Fruit fly (Drosophila melanogaster) whole organism, embryonic: ENCODE results near the gene Noa36.
A peak's percentile ranks its signal among the peaks of the same experiment; 100 is the strongest.

Experiments used
- CG10209 ChIP-seq: fragments of 200-800 bp; sonication (Bioruptor generic); optimal IDR thresholded peaks from 3 replicates; lab custom pipeline; 2017; ENCODE audit warnings: missing biosample characterization, mild to moderate bottlenecking, missing genetic modification characterization, missing genetic modification reagents
- CG10654 ChIP-seq: fragments of 200-800 bp; sonication (Bioruptor generic); optimal IDR thresholded peaks from 2 replicates; lab custom pipeline; 2016; ENCODE audit warnings: missing biosample characterization, missing genetic modification characterization
- CG10959 ChIP-seq: fragments of 200-800 bp; sonication (Bioruptor generic); IDR thresholded peaks from 2 replicates; pipeline ENCODE4 v1.3.6; 2022; ENCODE audit warnings: missing biosample characterization, missing genetic modification characterization
- CG11093 ChIP-seq: fragments of 200-800 bp; sonication (Bioruptor generic); IDR thresholded peaks from 3 replicates; pipeline ENCODE4 v1.3.6; 2022; ENCODE audit warnings: missing biosample characterization, missing genetic modification characterization
- CG12236 ChIP-seq: fragments of 200-800 bp; sonication (Bioruptor generic); optimal IDR thresholded peaks from 2 replicates; lab custom pipeline; 2016; ENCODE audit warnings: missing biosample characterization, missing genetic modification characterization
- CG13775 ChIP-seq: fragments of 200-800 bp; sonication (Bioruptor generic); optimal IDR thresholded peaks from 3 replicates; lab custom pipeline; 2017; ENCODE audit warnings: missing biosample characterization, mild to moderate bottlenecking, missing genetic modification characterization
- CG17612 ChIP-seq: fragments of 200-800 bp; sonication (Bioruptor generic); IDR thresholded peaks from 2 replicates; pipeline ENCODE4 v1.3.6; 2022; ENCODE audit warnings: missing biosample characterization, missing genetic modification characterization
- CG17912 ChIP-seq: fragments of 200-800 bp; sonication (Bioruptor generic); optimal IDR thresholded peaks from 2 replicates; lab custom pipeline; 2018; ENCODE audit warnings: missing biosample characterization, mild to moderate bottlenecking, missing genetic modification characterization
- CG1832 ChIP-seq: fragments of 200-800 bp; sonication (Bioruptor generic); optimal IDR thresholded peaks from 2 replicates; lab custom pipeline; 2017; ENCODE audit warnings: missing biosample characterization, mild to moderate bottlenecking, missing genetic modification characterization, inconsistent platforms
- CG30403 ChIP-seq: fragments of 200-800 bp; sonication (Bioruptor generic); optimal IDR thresholded peaks from 3 replicates; lab custom pipeline; 2016; ENCODE audit warnings: missing biosample characterization, missing genetic modification characterization
- CG31365 ChIP-seq: fragments of 200-800 bp; sonication (Bioruptor generic); optimal IDR thresholded peaks from 2 replicates; lab custom pipeline; 2018; ENCODE audit warnings: missing biosample characterization, mild to moderate bottlenecking, missing genetic modification characterization
- CG31388 ChIP-seq: fragments of 200-800 bp; sonication (Bioruptor generic); optimal IDR thresholded peaks from 2 replicates; lab custom pipeline; 2016; ENCODE audit warnings: missing biosample characterization, missing genetic modification characterization
- CG3281 ChIP-seq: fragments of 200-800 bp; sonication (Bioruptor generic); optimal IDR thresholded peaks from 3 replicates; lab custom pipeline; 2017; ENCODE audit warnings: missing biosample characterization, mild to moderate bottlenecking, missing genetic modification characterization
- CG3726 ChIP-seq: fragments of 200-800 bp; sonication (Bioruptor generic); IDR thresholded peaks from 3 replicates; pipeline ENCODE4, ENCODE4 v1.3.6; 2022; ENCODE audit warnings: missing biosample characterization, missing genetic modification characterization
- CG4707 ChIP-seq: fragments of 200-800 bp; sonication (Bioruptor generic); optimal IDR thresholded peaks from 2 replicates; lab custom pipeline; 2018; ENCODE audit warnings: missing biosample characterization, mild to moderate bottlenecking, missing genetic modification characterization, moderate library complexity
- CG6854 ChIP-seq: fragments of 200-800 bp; sonication (Bioruptor generic); optimal IDR thresholded peaks from 3 replicates; lab custom pipeline; 2017; ENCODE audit warnings: missing biosample characterization, mild to moderate bottlenecking, missing genetic modification characterization
- CG7786 ChIP-seq: fragments of 200-800 bp; sonication (Bioruptor generic); optimal IDR thresholded peaks from 2 replicates; lab custom pipeline; 2016; ENCODE audit warnings: missing biosample characterization, missing genetic modification characterization
- CG8281 ChIP-seq: fragments of 200-800 bp; sonication (Bioruptor generic); optimal IDR thresholded peaks from 2 replicates; lab custom pipeline; 2018; ENCODE audit warnings: missing biosample characterization, mild to moderate bottlenecking, missing genetic modification characterization, moderate library complexity
- CG8359 ChIP-seq: fragments of 200-800 bp; sonication (Bioruptor generic); optimal IDR thresholded peaks from 2 replicates; lab custom pipeline; 2017; ENCODE audit warnings: missing biosample characterization, mild to moderate bottlenecking, missing genetic modification characterization, borderline replicate concordance
- CG8944 ChIP-seq: fragments of 200-800 bp; sonication (Bioruptor generic); optimal IDR thresholded peaks from 3 replicates; lab custom pipeline; 2016; ENCODE audit warnings: missing biosample characterization, missing genetic modification characterization
- CG9797 ChIP-seq: fragments of 200-800 bp; sonication (Bioruptor generic); optimal IDR thresholded peaks from 3 replicates; lab custom pipeline; 2018; ENCODE audit warnings: missing biosample characterization, mild to moderate bottlenecking, missing genetic modification characterization
- CG9876 ChIP-seq: fragments of 200-800 bp; sonication (Bioruptor generic); optimal IDR thresholded peaks from 2 replicates; lab custom pipeline; 2016; ENCODE audit warnings: missing biosample characterization, missing genetic modification characterization
- Dad ChIP-seq: fragments of 200-800 bp; sonication (Bioruptor generic); optimal IDR thresholded peaks from 3 replicates; lab custom pipeline; 2016; ENCODE audit warnings: missing biosample characterization, missing genetic modification characterization
- Doc2 ChIP-seq: fragments of 200-800 bp; sonication (Bioruptor generic); IDR thresholded peaks from 2 replicates; pipeline ENCODE4 v1.3.6; 2022; ENCODE audit warnings: missing biosample characterization, missing genetic modification characterization
- Fer3 ChIP-seq: fragments of 200-800 bp; sonication (Bioruptor generic); optimal IDR thresholded peaks from 2 replicates; lab custom pipeline; 2018; ENCODE audit warnings: missing biosample characterization, mild to moderate bottlenecking, missing genetic modification characterization, moderate library complexity
- GATAe ChIP-seq: fragments of 200-800 bp; sonication (Bioruptor generic); conservative IDR thresholded peaks from 2 replicates; pipeline ENCODE4 v1.3.6; 2022; ENCODE audit warnings: missing biosample characterization, missing genetic modification characterization
- HmgD ChIP-seq: fragments of 200-800 bp; sonication (Bioruptor generic); optimal IDR thresholded peaks from 3 replicates; lab custom pipeline; 2016; ENCODE audit warnings: missing biosample characterization, missing genetic modification characterization
- Kr ChIP-seq: fragments of 200-800 bp; sonication (Bioruptor generic); optimal IDR thresholded peaks from 2 replicates; lab custom pipeline; 2017; ENCODE audit warnings: missing biosample characterization, mild to moderate bottlenecking, missing genetic modification characterization
- NfI ChIP-seq: fragments of 200-800 bp; sonication (Bioruptor generic); optimal IDR thresholded peaks from 3 replicates; lab custom pipeline; 2018; ENCODE audit warnings: missing biosample characterization, mild to moderate bottlenecking, missing genetic modification characterization, moderate library complexity
- Optix ChIP-seq: fragments of 200-800 bp; sonication (Bioruptor generic); IDR thresholded peaks from 3 replicates; pipeline ENCODE4 v1.3.6; 2022; ENCODE audit warnings: missing biosample characterization, missing genetic modification characterization
- Poxn ChIP-seq: fragments of 200-800 bp; sonication (Bioruptor generic); IDR thresholded peaks from 2 replicates; pipeline ENCODE4 v1.3.6; 2022; ENCODE audit warnings: missing biosample characterization, missing genetic modification characterization
- Ptx1 ChIP-seq: fragments of 200-800 bp; sonication (Bioruptor generic); IDR thresholded peaks from 2 replicates; pipeline ENCODE4 v1.3.6; 2022; ENCODE audit warnings: missing biosample characterization, missing genetic modification characterization
- Rx ChIP-seq: fragments of 200-800 bp; sonication (Bioruptor generic); IDR thresholded peaks from 2 replicates; pipeline ENCODE4 v1.3.6; 2022; ENCODE audit warnings: missing biosample characterization, missing genetic modification characterization
- Scr ChIP-seq: fragments of 200-800 bp; sonication (Bioruptor generic); IDR thresholded peaks from 2 replicates; pipeline ENCODE4 v1.3.6; 2022; ENCODE audit warnings: missing biosample characterization, missing genetic modification characterization; ENCODE audit not compliant: partially characterized antibody
- Stat92E ChIP-seq, 3 experiments: fragments of >200 bp in 2 of 3; fragments of 200-800 bp in 1 of 3; sonication (Bioruptor generic) in 1 of 3; optimal IDR thresholded peaks; 2 replicates each; lab custom pipeline; 2017 to 2019; ENCODE audit warnings: missing biosample characterization in 3 of 3, missing genetic modification characterization in 3 of 3, mild to moderate bottlenecking in 1 of 3, moderate library complexity in 1 of 3
- al ChIP-seq: fragments of 200-800 bp; sonication (Bioruptor generic); IDR thresholded peaks from 2 replicates; pipeline ENCODE4 v1.3.6; 2022; ENCODE audit warnings: missing biosample characterization, missing genetic modification characterization
- bsh ChIP-seq, 2 experiments: fragments of 200-800 bp; sonication (Bioruptor generic); optimal IDR thresholded peaks; 2 replicates each; lab custom pipeline; 2017 to 2018; ENCODE audit warnings: mild to moderate bottlenecking in 2 of 2, missing biosample characterization in 2 of 2, missing genetic modification characterization in 2 of 2, moderate library complexity in 1 of 2
- chif ChIP-seq, 2 experiments: fragments of 200-800 bp; sonication (Bioruptor generic); optimal IDR thresholded peaks; 3 replicates each; lab custom pipeline; 2016; ENCODE audit warnings: missing biosample characterization in 2 of 2, missing genetic modification characterization in 2 of 2
- dysf ChIP-seq: fragments of 200-800 bp; sonication (Bioruptor generic); IDR thresholded peaks from 3 replicates; pipeline ENCODE4 v1.3.6; 2022; ENCODE audit warnings: missing biosample characterization, missing genetic modification characterization
- eve ChIP-seq, 2 experiments: fragments of >200 bp; optimal IDR thresholded peaks; 2 replicates each; lab custom pipeline; 2017; ENCODE audit warnings: missing biosample characterization in 2 of 2, missing genetic modification characterization in 2 of 2
- fd3F ChIP-seq: fragments of 200-800 bp; sonication (Bioruptor generic); optimal IDR thresholded peaks from 2 replicates; lab custom pipeline; 2018; ENCODE audit warnings: missing biosample characterization, mild to moderate bottlenecking, missing genetic modification characterization, moderate library complexity
- fu2 ChIP-seq: fragments of 200-800 bp; sonication (Bioruptor generic); optimal IDR thresholded peaks from 2 replicates; lab custom pipeline; 2016; ENCODE audit warnings: missing biosample characterization, missing genetic modification characterization
- hth ChIP-seq: fragments of >200 bp; optimal IDR thresholded peaks from 2 replicates; lab custom pipeline; 2017; ENCODE audit warnings: inconsistent platforms
- ind ChIP-seq: fragments of 200-800 bp; sonication (Bioruptor generic); optimal IDR thresholded peaks from 3 replicates; lab custom pipeline; 2016; ENCODE audit warnings: missing biosample characterization, missing genetic modification characterization
- mirr ChIP-seq: fragments of 200-800 bp; sonication (Bioruptor generic); optimal IDR thresholded peaks from 3 replicates; lab custom pipeline; 2018; ENCODE audit warnings: missing biosample characterization, mild to moderate bottlenecking, missing genetic modification characterization
- org-1 ChIP-seq: fragments of 200-800 bp; sonication (Bioruptor generic); optimal IDR thresholded peaks from 2 replicates; lab custom pipeline; 2017; ENCODE audit warnings: missing biosample characterization, missing genetic modification characterization
- pfk ChIP-seq: fragments of 200-800 bp; sonication (Bioruptor generic); optimal IDR thresholded peaks from 2 replicates; lab custom pipeline; 2018; ENCODE audit warnings: missing biosample characterization, mild to moderate bottlenecking, missing genetic modification characterization, moderate library complexity
- pho ChIP-seq: fragments of 200-800 bp; sonication (Bioruptor generic); optimal IDR thresholded peaks from 2 replicates; lab custom pipeline; 2016; ENCODE audit warnings: missing biosample characterization, missing genetic modification characterization
- pnt ChIP-seq: fragments of 200-800 bp; sonication (Bioruptor generic); optimal IDR thresholded peaks from 3 replicates; lab custom pipeline; 2016; ENCODE audit warnings: missing biosample characterization, missing genetic modification characterization
- sob ChIP-seq: fragments of 200-800 bp; sonication (Bioruptor generic); IDR thresholded peaks from 2 replicates; pipeline ENCODE4 v1.3.6; 2022; ENCODE audit warnings: missing biosample characterization, missing genetic modification characterization
- tin ChIP-seq: fragments of 200-800 bp; sonication (Bioruptor generic); optimal IDR thresholded peaks from 3 replicates; lab custom pipeline; 2016; ENCODE audit warnings: missing biosample characterization, missing genetic modification characterization
- vfl ChIP-seq: fragments of 200-800 bp; sonication (Bioruptor generic); optimal IDR thresholded peaks from 2 replicates; lab custom pipeline; 2016; ENCODE audit warnings: missing biosample characterization, missing genetic modification characterization

Gene Noa36

dm6 chr3R:28570805-28571204 is 28.3 kb downstream of the Noa36 start (continued):
- TF ChIP-seq fu2 (GFP tag; lab: Kevin White, UChicago), result no peak
- no peak for TF ChIP-seq CG13775 (GFP tag; lab: Kevin White, UChicago)
- no peak for TF ChIP-seq GATAe
- TF ChIP-seq Doc2 (GFP tag; lab: Robert Waterston, UW), result no peak
- TF ChIP-seq CG8359 (GFP tag; lab: Kevin White, UChicago), result peak; percentile 64
- TF ChIP-seq pfk (GFP tag; lab: Kevin White, UChicago), result no peak
- TF ChIP-seq sob (GFP tag; lab: Robert Waterston, UW), result no peak
- no peak for TF ChIP-seq Scr (GFP tag; lab: Robert Waterston, UW)
- no peak for TF ChIP-seq CG6854
- TF ChIP-seq vfl (GFP tag; lab: Kevin White, UChicago), result no peak
- peak; percentile 21 for TF ChIP-seq CG31365 (tag; lab: Kevin White, UChicago)
- TF ChIP-seq pho (GFP tag; lab: Kevin White, UChicago), result no peak
- TF ChIP-seq CG1832 (GFP tag; lab: Kevin White, UChicago), result no peak
- no peak for TF ChIP-seq eve (GFP tag; optimal IDR thresholded peaks at IDR 0.05; lab: Kevin White, UChicago)
- TF ChIP-seq Kr (GFP tag; lab: Kevin White, UChicago), result peak; percentile 67
- TF ChIP-seq Poxn (GFP tag; lab: Robert Waterston, UW), result no peak
- no peak for TF ChIP-seq CG17912 (GFP tag; lab: Kevin White, UChicago)
- no peak for TF ChIP-seq Rx (GFP tag; lab: Robert Waterston, UW)
- no peak for TF ChIP-seq NfI (GFP tag; lab: Kevin White, UChicago)
- no peak for TF ChIP-seq mirr (GFP tag; lab: Kevin White, UChicago)
- no peak for TF ChIP-seq CG9876 (GFP tag; lab: Kevin White, UChicago)
- TF ChIP-seq CG31388 (GFP tag; lab: Kevin White, UChicago), result no peak
- TF ChIP-seq chif (GFP tag; optimal IDR thresholded peaks at IDR 0.05; lab: Kevin White, UChicago), result no peak
- no peak for TF ChIP-seq CG3726 (GFP tag; lab: Robert Waterston, UW)
- no peak for TF ChIP-seq CG10654 (GFP tag; lab: Kevin White, UChicago)
- peak in 1 of 2 experiments; percentile 64 for TF ChIP-seq bsh (GFP tag; optimal IDR thresholded peaks at IDR 0.05; lab: Kevin White, UChicago)
- TF ChIP-seq CG8944 (GFP tag; lab: Kevin White, UChicago), result no peak
- TF ChIP-seq org-1 (GFP tag; lab: Kevin White, UChicago), result peak; percentile 15
- no peak for TF ChIP-seq HmgD (GFP tag; lab: Kevin White, UChicago)
- TF ChIP-seq CG10209 (GFP tag; lab: Kevin White, UChicago), result peak; percentile 9
- no peak for TF ChIP-seq dysf (GFP tag; lab: Robert Waterston, UW)
- peak; percentile 45 for TF ChIP-seq Fer3 (tag; lab: Kevin White, UChicago)
- no peak for TF ChIP-seq pnt (GFP tag; lab: Kevin White, UChicago)
- peak; percentile 47 for TF ChIP-seq fd3F (GFP tag; lab: Kevin White, UChicago)
- TF ChIP-seq Dad (GFP tag; lab: Kevin White, UChicago), result no peak
- no peak for TF ChIP-seq CG9797 (GFP tag; lab: Kevin White, UChicago)
- no peak for TF ChIP-seq CG7786 (GFP tag; lab: Kevin White, UChicago)
- no peak for TF ChIP-seq ind (GFP tag; lab: Kevin White, UChicago)
- peak; percentile 36 for TF ChIP-seq CG4707
- TF ChIP-seq CG10959 (GFP tag; lab: Robert Waterston, UW), result no peak
- TF ChIP-seq Optix, result no peak
- TF ChIP-seq CG30403 (GFP tag; lab: Kevin White, UChicago), result no peak
- no peak for TF ChIP-seq CG11093 (GFP tag; lab: Robert Waterston, UW)
- TF ChIP-seq Ptx1, result no peak
- TF ChIP-seq CG17612 (GFP tag; lab: Robert Waterston, UW), result no peak
- no peak for TF ChIP-seq CG12236 (GFP tag; lab: Kevin White, UChicago)
- no peak for TF ChIP-seq hth (lab: Kevin White, UChicago)
- TF ChIP-seq tin, result no peak
- TF ChIP-seq CG3281 (GFP tag; lab: Kevin White, UChicago), result peak; percentile 60
- no peak for TF ChIP-seq al (GFP tag; lab: Robert Waterston, UW)
- no peak for TF ChIP-seq CG8281 (tag; lab: Kevin White, UChicago)
- no peak for TF ChIP-seq Stat92E (GFP tag; optimal IDR thresholded peaks at IDR 0.05; lab: Kevin White, UChicago)
